Worm (Caenorhabditis elegans): ENCODE results near the gene ZK262.4.

- TF ChIP-seq sea-1 (GFP tag; conservative IDR thresholded peaks at IDR 0.05) (no peak), tra-4 (tag; optimal IDR thresholded peaks at IDR 0.05) (no peak), ets-7 (tag; optimal IDR thresholded peaks at IDR 0.05) (no peak), ceh-13 (GFP tag; optimal IDR thresholded peaks at IDR 0.05) (no peak), ama-1 (optimal IDR thresholded peaks at IDR 0.05) (no peak), flt-1 (GFP tag; IDR thresholded peaks at IDR 0.05) (no peak), hnd-1 (tag; optimal IDR thresholded peaks at IDR 0.05) (no peak), tbx-37 (GFP tag; conservative IDR thresholded peaks at IDR 0.05) (no peak), tbx-11 (GFP tag; IDR thresholded peaks at IDR 0.05) (no peak), hmg-4 (GFP tag; optimal IDR thresholded peaks at IDR 0.05) (no peak), F13C5.2 (tag; optimal IDR thresholded peaks at IDR 0.05) (no peak), hmbx-1 (tag; optimal IDR thresholded peaks at IDR 0.05) (no peak)
Measured at ce11 chrV:18378819-18379218, 45.6 kb downstream of the ZK262.4 start, which contains the start of gene Y51A2B.8.
